Worm (Caenorhabditis elegans) whole organism, L4 larva: ENCODE measurements around the gene nhr-286.

Source experiments
- F49E8.2 ChIP-seq: sonication (generic microtip); optimal IDR thresholded peaks from 2 replicates; lab custom pipeline; 2016; ENCODE audit warnings: missing compliant biosample characterization, mild to moderate bottlenecking, missing genetic modification characterization, borderline replicate concordance
- Y48G9A.11 ChIP-seq: fragments of 200-800 bp; sonication (Bioruptor generic); IDR thresholded peaks from 2 replicates; pipeline ENCODE4 v1.3.6; 2022; ENCODE audit warnings: missing genetic modification reagents, missing genetic modification characterization, missing compliant biosample characterization
- arid-1 ChIP-seq: fragments of 200-800 bp; sonication (Bioruptor generic); conservative IDR thresholded peaks from 2 replicates; pipeline ENCODE4 v1.3.6; 2022; ENCODE audit warnings: missing genetic modification reagents, missing genetic modification characterization, missing compliant biosample characterization
- ceh-32 ChIP-seq: sonication (generic microtip); optimal IDR thresholded peaks from 2 replicates; lab custom pipeline; 2016; ENCODE audit warnings: mild to moderate bottlenecking, missing genetic modification characterization, missing compliant biosample characterization; ENCODE audit not compliant: poor library complexity
- ces-1 ChIP-seq: fragments of 150-350 bp; sonication (generic microtip); optimal IDR thresholded peaks from 4 replicates; lab custom pipeline; 2014; ENCODE audit warnings: missing biosample characterization, missing genetic modification reagents, missing genetic modification characterization
- daf-16 ChIP-seq, 3 experiments: sonication (generic microtip); optimal IDR thresholded peaks; 2 replicates each; lab custom pipeline; 2016 to 2017; ENCODE audit warnings: missing genetic modification characterization in 3 of 3, missing genetic modification reagents in 3 of 3, mild to moderate bottlenecking in 2 of 3, missing compliant biosample characterization in 2 of 3, missing biosample characterization in 1 of 3, moderate library complexity in 1 of 3
- daf-19 ChIP-seq: fragments of 200-800 bp; sonication (Bioruptor generic); conservative IDR thresholded peaks from 2 replicates; pipeline ENCODE4 v1.3.6; 2022; ENCODE audit warnings: missing genetic modification characterization, missing compliant biosample characterization
- dmd-6 ChIP-seq: fragments of 200-800 bp; sonication (Bioruptor generic); IDR thresholded peaks from 2 replicates; pipeline ENCODE4 v1.3.6; 2022; ENCODE audit warnings: missing genetic modification reagents, missing genetic modification characterization, missing compliant biosample characterization
- dpl-1 ChIP-seq: fragments of 150-350 bp; optimal IDR thresholded peaks from 2 replicates; lab custom pipeline; 2014; ENCODE audit warnings: missing biosample characterization, missing genetic modification reagents, missing genetic modification characterization
- dve-1 ChIP-seq: sonication (generic microtip); optimal IDR thresholded peaks from 2 replicates; lab custom pipeline; 2017; ENCODE audit warnings: antibody characterized with exemption, mild to moderate bottlenecking, missing genetic modification characterization, missing compliant biosample characterization; ENCODE audit not compliant: insufficient read depth
- egl-27 ChIP-seq: sonication (generic microtip); optimal IDR thresholded peaks from 3 replicates; lab custom pipeline; 2017; ENCODE audit warnings: missing biosample characterization, missing genetic modification reagents, missing genetic modification characterization
- egl-43 ChIP-seq: fragments of 200-800 bp; sonication (Bioruptor generic); IDR thresholded peaks from 2 replicates; pipeline ENCODE4 v1.3.6; 2022; ENCODE audit warnings: missing genetic modification reagents, missing genetic modification characterization, missing compliant biosample characterization
- fos-1 ChIP-seq: fragments of 150-350 bp; optimal IDR thresholded peaks from 2 replicates; lab custom pipeline; 2014; ENCODE audit warnings: missing biosample characterization, missing genetic modification characterization
- gei-8 ChIP-seq: fragments of 200-800 bp; sonication (Bioruptor generic); optimal IDR thresholded peaks from 2 replicates; lab custom pipeline; 2018; ENCODE audit warnings: mild to moderate bottlenecking, missing genetic modification characterization, missing compliant biosample characterization
- hlh-11 ChIP-seq: fragments of 200-800 bp; sonication (Bioruptor generic); optimal IDR thresholded peaks from 2 replicates; lab custom pipeline; 2018; ENCODE audit warnings: mild to moderate bottlenecking, missing genetic modification characterization, missing compliant biosample characterization
- hlh-30 ChIP-seq: sonication (generic microtip); optimal IDR thresholded peaks from 2 replicates; lab custom pipeline; 2017; ENCODE audit warnings: antibody characterized with exemption, mild to moderate bottlenecking, missing genetic modification characterization, missing compliant biosample characterization; ENCODE audit not compliant: insufficient read depth
- jun-1 ChIP-seq: fragments of 150-350 bp; optimal IDR thresholded peaks from 2 replicates; lab custom pipeline; 2014; ENCODE audit warnings: missing biosample characterization, missing genetic modification reagents, missing genetic modification characterization
- lin-38 ChIP-seq: fragments of 200-800 bp; sonication (Bioruptor generic); IDR thresholded peaks from 2 replicates; pipeline ENCODE4 v1.3.6; 2022; ENCODE audit warnings: missing genetic modification reagents, missing genetic modification characterization, missing compliant biosample characterization
- lir-3 ChIP-seq: sonication (generic microtip); optimal IDR thresholded peaks from 2 replicates; lab custom pipeline; 2016; ENCODE audit warnings: mild to moderate bottlenecking, missing genetic modification characterization, missing compliant biosample characterization
- lsy-2 ChIP-seq, 2 experiments: fragments of 150-350 bp in 1 of 2; sonication (generic microtip) in 1 of 2; optimal IDR thresholded peaks; 2 replicates each; lab custom pipeline; 2014 to 2017; ENCODE audit warnings: missing biosample characterization in 2 of 2, missing genetic modification characterization in 2 of 2
- madf-9 ChIP-seq: fragments of 200-800 bp; sonication (Bioruptor generic); conservative IDR thresholded peaks from 2 replicates; pipeline ENCODE4 v1.3.6; 2022; ENCODE audit warnings: missing genetic modification reagents, missing genetic modification characterization, missing compliant biosample characterization
- mep-1 ChIP-seq: fragments of 150-350 bp; sonication (generic microtip); optimal IDR thresholded peaks from 3 replicates; lab custom pipeline; 2014; ENCODE audit warnings: missing biosample characterization, missing genetic modification characterization
- mxl-2 ChIP-seq: fragments of 200-800 bp; sonication (Bioruptor generic); conservative IDR thresholded peaks from 2 replicates; pipeline ENCODE4 v1.3.6; 2022; ENCODE audit warnings: missing genetic modification reagents, missing genetic modification characterization, missing compliant biosample characterization
- mxl-3 ChIP-seq: fragments of 200-800 bp; sonication (Bioruptor generic); optimal IDR thresholded peaks from 2 replicates; lab custom pipeline; 2018; ENCODE audit warnings: mild to moderate bottlenecking, missing genetic modification characterization, missing compliant biosample characterization
- nhr-10 ChIP-seq: fragments of 150-350 bp; optimal IDR thresholded peaks from 2 replicates; lab custom pipeline; 2014; ENCODE audit warnings: missing biosample characterization, missing genetic modification characterization
- nhr-102 ChIP-seq: sonication (generic microtip); optimal IDR thresholded peaks from 2 replicates; lab custom pipeline; 2016; ENCODE audit warnings: mild to moderate bottlenecking, missing genetic modification characterization, moderate library complexity, missing compliant biosample characterization
- nhr-237 ChIP-seq: sonication (generic microtip); optimal IDR thresholded peaks from 2 replicates; lab custom pipeline; 2017; ENCODE audit warnings: missing biosample characterization, missing genetic modification characterization
- nhr-25 ChIP-seq: sonication (generic microtip); optimal IDR thresholded peaks from 2 replicates; lab custom pipeline; 2017; ENCODE audit warnings: missing genetic modification characterization, mild to moderate bottlenecking, missing compliant biosample characterization, antibody characterized with exemption, moderate library complexity, borderline replicate concordance; ENCODE audit not compliant: insufficient read depth
- nhr-28 ChIP-seq: fragments of 150-350 bp; optimal IDR thresholded peaks from 2 replicates; lab custom pipeline; 2014; ENCODE audit warnings: missing biosample characterization, missing genetic modification characterization
- nhr-41 ChIP-seq: fragments of 200-800 bp; sonication (Bioruptor generic); IDR thresholded peaks from 2 replicates; pipeline ENCODE4 v1.3.6; 2022; ENCODE audit warnings: missing genetic modification reagents, missing genetic modification characterization, missing compliant biosample characterization
- nhr-76 ChIP-seq: fragments of 150-350 bp; optimal IDR thresholded peaks from 2 replicates; lab custom pipeline; 2014; ENCODE audit warnings: missing biosample characterization, missing genetic modification characterization
- nhr-77 ChIP-seq: fragments of 150-350 bp; optimal IDR thresholded peaks from 2 replicates; lab custom pipeline; 2014; ENCODE audit warnings: missing biosample characterization, missing genetic modification characterization
- php-3 ChIP-seq: fragments of 200-800 bp; sonication (Bioruptor generic); IDR thresholded peaks from 2 replicates; pipeline ENCODE4 v1.3.6; 2022; ENCODE audit warnings: missing genetic modification reagents, missing genetic modification characterization, missing compliant biosample characterization
- pqm-1 ChIP-seq: sonication (generic microtip); optimal IDR thresholded peaks from 2 replicates; lab custom pipeline; 2017; ENCODE audit warnings: missing biosample characterization, missing genetic modification characterization
- saeg-2 ChIP-seq: fragments of 200-800 bp; sonication (Bioruptor generic); IDR thresholded peaks from 2 replicates; pipeline ENCODE4 v1.3.6; 2022; ENCODE audit warnings: missing genetic modification reagents, missing genetic modification characterization, missing compliant biosample characterization
- set-16 ChIP-seq: fragments of 200-800 bp; sonication (Bioruptor generic); IDR thresholded peaks from 2 replicates; pipeline ENCODE4 v1.3.6; 2022; ENCODE audit warnings: missing genetic modification reagents, missing genetic modification characterization, missing compliant biosample characterization
- skn-1 ChIP-seq: fragments of 150-350 bp; optimal IDR thresholded peaks from 2 replicates; lab custom pipeline; 2014; ENCODE audit warnings: missing biosample characterization, missing genetic modification characterization
- snpc-1.2 ChIP-seq: fragments of 200-800 bp; sonication (Bioruptor generic); IDR thresholded peaks from 2 replicates; pipeline ENCODE4 v1.3.6; 2022; ENCODE audit warnings: missing genetic modification reagents, missing genetic modification characterization, missing compliant biosample characterization
- spr-1 ChIP-seq: sonication (generic microtip); optimal IDR thresholded peaks from 2 replicates; lab custom pipeline; 2016; ENCODE audit warnings: mild to moderate bottlenecking, missing genetic modification characterization, missing compliant biosample characterization
- spr-3 ChIP-seq: fragments of 200-800 bp; sonication (Bioruptor generic); optimal IDR thresholded peaks from 2 replicates; lab custom pipeline; 2018; ENCODE audit warnings: mild to moderate bottlenecking, missing genetic modification characterization, missing compliant biosample characterization
- tag-97 ChIP-seq: fragments of 200-800 bp; sonication (Bioruptor generic); IDR thresholded peaks from 2 replicates; pipeline ENCODE4 v1.3.6; 2022; ENCODE audit warnings: missing genetic modification characterization, missing compliant biosample characterization
- unc-62 ChIP-seq, 3 experiments: fragments of 150-350 bp in 1 of 3; sonication (generic microtip); optimal IDR thresholded peaks in 2 of 3; peaks in 1 of 3; 1 replicate in 1 of 3; 2 replicates in 2 of 3; lab custom pipeline; 2014 to 2017; ENCODE audit warnings: missing biosample characterization in 3 of 3, missing genetic modification characterization in 3 of 3, missing genetic modification reagents in 3 of 3, missing genotype in 1 of 3
- zip-11 ChIP-seq: fragments of 200-800 bp; sonication (Bioruptor generic); IDR thresholded peaks from 2 replicates; pipeline ENCODE4 v1.3.6; 2022; ENCODE audit warnings: missing genetic modification characterization, missing compliant biosample characterization
- ztf-11 ChIP-seq: fragments of 150-350 bp; optimal IDR thresholded peaks from 2 replicates; lab custom pipeline; 2014; ENCODE audit warnings: missing biosample characterization, missing genetic modification characterization
- ztf-7 ChIP-seq: fragments of 150-350 bp; optimal IDR thresholded peaks from 2 replicates; lab custom pipeline; 2014; ENCODE audit warnings: missing biosample characterization, missing genetic modification characterization

The nhr-286 gene

DNA sequence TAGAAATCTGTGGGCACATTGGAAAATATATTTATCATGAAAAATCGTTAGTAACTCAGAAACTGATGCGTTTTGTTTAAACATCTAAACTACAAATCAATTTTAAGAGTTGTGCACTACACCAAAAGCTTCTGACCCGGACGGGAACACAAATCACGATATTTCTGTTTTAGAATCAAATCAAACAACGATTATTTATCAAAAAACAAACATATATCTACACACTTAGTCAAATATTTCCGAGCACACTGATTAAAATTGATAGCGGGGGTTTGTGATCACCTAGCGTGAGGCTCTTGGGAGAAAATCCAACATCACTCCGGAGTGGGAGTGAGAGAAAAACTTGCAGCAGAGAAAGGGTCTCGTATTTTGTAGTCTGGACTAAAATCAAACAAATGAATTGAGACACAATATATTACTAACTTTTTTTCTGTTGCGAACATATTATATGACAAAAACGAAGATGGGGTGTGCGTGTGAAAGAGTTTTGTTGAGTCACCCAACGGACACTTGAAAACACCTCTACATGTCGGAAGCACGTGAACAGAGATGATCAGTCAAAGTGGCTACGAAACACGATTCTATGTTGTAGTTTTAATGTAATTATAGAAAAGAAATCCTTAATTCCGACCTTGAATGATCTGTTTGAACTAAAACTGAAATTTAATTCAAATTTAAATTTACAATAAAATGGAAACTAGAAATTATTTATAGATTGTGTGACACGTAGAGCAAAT is 4.0 kb upstream of the nhr-286 start:
- TF ChIP-seq dve-1 (tag; lab: Kevin White, UChicago) (peak; percentile 54), hlh-30 (tag; lab: Kevin White, UChicago) (peak; percentile 2), nhr-102 (tag; lab: Kevin White, UChicago) (peak; percentile 44), nhr-28 (peak; percentile 91), egl-43 (GFP tag; lab: Robert Waterston, UW) (no peak), zip-11 (no peak), mxl-2 (GFP tag; lab: Robert Waterston, UW) (0 out of 2 replicates have a peak, but pooled peaks have one; percentile 44), nhr-41 (GFP tag; lab: Robert Waterston, UW) (no peak), dmd-6 (GFP tag; lab: Robert Waterston, UW) (0 out of 2 replicates have a peak, but pooled peaks have one; percentile 30), fos-1 (tag; lab: Kevin White, UChicago) (no peak), php-3 (GFP tag; lab: Robert Waterston, UW) (0 out of 2 replicates have a peak, but pooled peaks have one; percentile 30), daf-16 (GFP tag; optimal IDR thresholded peaks at IDR 0.05; lab: Kevin White, UChicago) (no peak), daf-16 (tag; optimal IDR thresholded peaks at IDR 0.05; lab: Kevin White, UChicago) (peak; percentile 57), ceh-32 (tag; lab: Kevin White, UChicago) (no peak), mxl-3 (no peak), spr-1 (tag; lab: Kevin White, UChicago) (no peak), ztf-11 (tag; lab: Kevin White, UChicago) (no peak), unc-62 (GFP tag; optimal IDR thresholded peaks at IDR 0.05 in 1 of 2; lab: Kevin White, UChicago) (peak in 1 of 2 experiments; percentile 48), unc-62 (tag; optimal IDR thresholded peaks at IDR 0.05; lab: Kevin White, UChicago) (no peak), mep-1 (tag; lab: Kevin White, UChicago) (peak; percentile 25), pqm-1 (tag; lab: Kevin White, UChicago) (peak; percentile 84), hlh-11 (tag; lab: Kevin White, UChicago) (peak; percentile 50)
- TF ChIP-seq, all 104 proteins: peak for 12

DNA sequence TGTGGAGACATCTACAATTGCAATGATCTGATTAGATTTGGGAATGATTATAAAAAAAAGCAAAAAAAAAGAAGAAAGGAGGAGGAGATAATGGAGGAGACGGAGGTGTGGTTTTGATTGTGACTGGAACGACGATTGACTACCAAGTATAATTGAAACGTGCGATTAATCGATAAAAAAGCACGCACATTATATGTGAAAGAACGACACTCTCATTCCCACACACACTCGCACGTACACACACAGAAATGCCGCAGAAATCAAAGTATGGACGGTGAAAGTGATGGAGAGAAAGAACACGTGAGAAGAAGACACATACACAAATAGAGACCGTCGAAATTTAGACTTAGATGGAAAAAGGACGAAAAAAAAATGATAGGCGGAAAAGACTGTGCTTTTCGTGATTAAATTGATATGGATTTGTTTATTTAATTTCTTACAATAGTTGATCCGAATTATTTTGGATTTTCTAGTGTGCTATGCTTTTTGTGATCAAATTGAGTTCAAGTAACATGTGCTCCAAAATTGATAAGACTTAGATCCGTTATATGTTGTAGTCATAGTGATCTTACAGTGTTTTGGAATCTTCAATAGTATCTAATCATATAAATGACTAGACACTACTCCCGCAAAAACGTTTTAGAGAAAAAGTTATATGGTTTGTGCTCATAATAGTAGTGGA is 2.5 kb upstream of the nhr-286 start, which contains the start of gene nhr-135:
nhr-135 (minus strand) TSS at position 51 of the 682 bp plus-strand sequence.
- TF ChIP-seq Y48G9A.11 (GFP tag; lab: Robert Waterston, UW) (no peak), gei-8 (GFP tag; lab: Kevin White, UChicago) (peak; percentile 4), nhr-237 (no peak), lir-3 (tag; lab: Kevin White, UChicago) (no peak), skn-1 (tag; lab: Kevin White, UChicago) (no peak), nhr-76 (tag; lab: Kevin White, UChicago) (peak; percentile 7), lsy-2 (tag; optimal IDR thresholded peaks at IDR 0.05; lab: Kevin White, UChicago) (peak in 1 of 2 experiments; percentile 46), dpl-1 (no peak), daf-19 (GFP tag; lab: Robert Waterston, UW) (no peak), ztf-7 (tag; lab: Kevin White, UChicago) (peak; percentile 32), ces-1 (GFP tag; lab: Kevin White, UChicago) (no peak), tag-97 (GFP tag; lab: Robert Waterston, UW) (no peak), nhr-10 (peak; percentile 70), F49E8.2 (tag; lab: Kevin White, UChicago) (no peak), nhr-77 (tag; lab: Kevin White, UChicago) (peak; percentile 98), fos-1 (tag; lab: Kevin White, UChicago) (peak; percentile 0), snpc-1.2 (GFP tag; lab: Robert Waterston, UW) (no peak), madf-9 (GFP tag; lab: Robert Waterston, UW) (no peak), nhr-25 (tag; lab: Kevin White, UChicago) (peak; percentile 24), mep-1 (tag; lab: Kevin White, UChicago) (peak; percentile 72), arid-1 (no peak), set-16 (GFP tag; lab: Robert Waterston, UW) (no peak), saeg-2 (GFP tag; lab: Robert Waterston, UW) (0 out of 2 replicates have a peak, but pooled peaks have one; percentile 45), jun-1 (tag; lab: Kevin White, UChicago) (no peak), spr-3 (GFP tag; lab: Kevin White, UChicago) (no peak), nhr-102 (tag; lab: Kevin White, UChicago) (peak; percentile 90), lin-38 (no peak), egl-27 (tag; lab: Kevin White, UChicago) (no peak), mxl-3 (peak; percentile 87), pqm-1 (tag; lab: Kevin White, UChicago) (peak; percentile 57)
